Worm (Caenorhabditis elegans): ENCODE measurements around the gene ZK1073.2.

Gene ZK1073.2

ce11 chrX:16163402-16163801, 59.9 kb downstream of the ZK1073.2 start, which contains the start of gene F09C8.1:
TSS of gene F09C8.1 (minus strand) at chrX:16163524.
- no peak for TF ChIP-seq snpc-4 (tag; optimal IDR thresholded peaks at IDR 0.05)
- TF ChIP-seq mab-5 (tag; optimal IDR thresholded peaks at IDR 0.05): no peak
- TF ChIP-seq M03D4.4 (tag; optimal IDR thresholded peaks at IDR 0.05): no peak

- no peak for TF ChIP-seq sptf-1 (tag; optimal IDR thresholded peaks at IDR 0.05)
- TF ChIP-seq flh-1 (GFP tag; optimal IDR thresholded peaks at IDR 0.05): no peak
- TF ChIP-seq ceh-43 (GFP tag; optimal IDR thresholded peaks at IDR 0.05): no peak
- TF ChIP-seq hlh-1 (tag; optimal IDR thresholded peaks at IDR 0.05): no peak
Observed at ce11 chrX:16166484-16166883, 63.0 kb downstream of the ZK1073.2 start.

- no peak for TF ChIP-seq sptf-1 (tag; optimal IDR thresholded peaks at IDR 0.05)
- no peak for TF ChIP-seq unc-120 (tag; optimal IDR thresholded peaks at IDR 0.05; ENCODE audit: poor library complexity, severe bottlenecking)
- no peak for TF ChIP-seq mls-2 (tag; optimal IDR thresholded peaks at IDR 0.05)
- no peak for TF ChIP-seq M03D4.4 (tag; optimal IDR thresholded peaks at IDR 0.05)
- no peak for TF ChIP-seq unc-39 (tag; optimal IDR thresholded peaks at IDR 0.05)
- no peak for TF ChIP-seq nhr-28 (tag; optimal IDR thresholded peaks at IDR 0.05)
- no peak for TF ChIP-seq unc-62 (GFP tag; optimal IDR thresholded peaks at IDR 0.05)
- no peak for TF ChIP-seq tbx-8 (GFP tag; optimal IDR thresholded peaks at IDR 0.05)
- TF ChIP-seq elt-1 (tag; optimal IDR thresholded peaks at IDR 0.05; ENCODE audit: borderline replicate concordance, insufficient read depth): no peak
Observed at ce11 chrX:16166994-16167393, 63.5 kb downstream of the ZK1073.2 start.

DNA sequence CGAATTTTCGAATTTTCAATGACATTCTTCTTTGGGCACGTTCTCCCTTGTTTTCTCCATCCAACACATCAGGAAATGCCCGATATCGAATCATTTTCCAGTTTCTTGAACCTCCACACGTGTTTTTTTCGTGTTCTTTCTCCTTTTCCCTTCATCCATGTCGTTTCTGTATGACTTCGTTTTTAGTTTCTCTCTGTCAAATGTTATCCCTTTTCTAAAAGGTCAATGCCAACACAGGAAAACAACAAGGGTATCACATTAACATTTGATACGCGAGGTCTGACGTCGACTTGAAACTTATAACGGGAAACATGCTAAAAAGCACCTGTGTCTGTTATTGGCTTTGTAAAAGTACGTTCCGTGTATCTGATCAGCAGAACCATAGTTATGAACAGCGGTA, 69.4 kb downstream of the ZK1073.2 start:
- TF ChIP-seq mls-2 (tag; optimal IDR thresholded peaks at IDR 0.05) (no peak), lin-13 (tag; optimal IDR thresholded peaks at IDR 0.05) (no peak), nhr-76 (tag; optimal IDR thresholded peaks at IDR 0.05) (no peak), ceh-39 (tag; optimal IDR thresholded peaks at IDR 0.05) (no peak), nhr-2 (tag; optimal IDR thresholded peaks at IDR 0.05) (no peak), elt-1 (tag; optimal IDR thresholded peaks at IDR 0.05; ENCODE audit: borderline replicate concordance, insufficient read depth) (no peak), mep-1 (tag; optimal IDR thresholded peaks at IDR 0.05) (no peak), ham-2 (GFP tag; optimal IDR thresholded peaks at IDR 0.05) (no peak), zip-8 (tag; optimal IDR thresholded peaks at IDR 0.05) (no peak), ces-1 (GFP tag; optimal IDR thresholded peaks at IDR 0.05) (no peak), hlh-1 (tag; optimal IDR thresholded peaks at IDR 0.05) (no peak), drap-1 (GFP tag; optimal IDR thresholded peaks at IDR 0.05) (no peak), ceh-83 (GFP tag; optimal IDR thresholded peaks at IDR 0.05) (no peak), sem-2 (GFP tag; optimal IDR thresholded peaks at IDR 0.05) (no peak), lsy-2 (tag; optimal IDR thresholded peaks at IDR 0.05) (no peak), pha-4 (tag; optimal IDR thresholded peaks at IDR 0.05) (no peak)

Measured in whole organism, mixed stage, embryonic.